Worm (Caenorhabditis elegans) whole organism, mixed stage, embryonic: ENCODE results near the gene F20D6.10.

Experiments
- M03D4.4 ChIP-seq: sonication (generic microtip); optimal IDR thresholded peaks from 2 replicates; lab custom pipeline; 2017; ENCODE audit warnings: mild to moderate bottlenecking, missing genetic modification characterization, missing compliant biosample characterization
- ceh-39 ChIP-seq: fragments of 150-350 bp; optimal IDR thresholded peaks from 2 replicates; lab custom pipeline; 2014; ENCODE audit warnings: missing biosample characterization, missing genetic modification characterization
- ceh-83 ChIP-seq: fragments of 200-800 bp; sonication (Bioruptor generic); optimal IDR thresholded peaks from 2 replicates; lab custom pipeline; 2018; ENCODE audit warnings: mild to moderate bottlenecking, missing genetic modification characterization, missing compliant biosample characterization
- drap-1 ChIP-seq: fragments of 200-800 bp; sonication (Bioruptor generic); optimal IDR thresholded peaks from 3 replicates; lab custom pipeline; 2018; ENCODE audit warnings: mild to moderate bottlenecking, missing genetic modification characterization, missing compliant biosample characterization
- elt-1 ChIP-seq: sonication (generic microtip); optimal IDR thresholded peaks from 2 replicates; lab custom pipeline; 2017; ENCODE audit warnings: missing genetic modification characterization, mild to moderate bottlenecking, missing compliant biosample characterization, antibody characterized with exemption, moderate library complexity, borderline replicate concordance; ENCODE audit not compliant: insufficient read depth
- lin-13 ChIP-seq: fragments of 150-350 bp; optimal IDR thresholded peaks from 2 replicates; lab custom pipeline; 2014; ENCODE audit warnings: missing biosample characterization, missing genetic modification characterization
- lin-32 ChIP-seq: fragments of 200-800 bp; sonication (Bioruptor generic); optimal IDR thresholded peaks from 2 replicates; lab custom pipeline; 2018; ENCODE audit warnings: mild to moderate bottlenecking, missing genetic modification characterization, missing compliant biosample characterization
- nhr-12 ChIP-seq: fragments of 150-350 bp; optimal IDR thresholded peaks from 2 replicates; lab custom pipeline; 2014; ENCODE audit warnings: missing biosample characterization, missing genetic modification characterization
- nhr-237 ChIP-seq: fragments of 150-350 bp; optimal IDR thresholded peaks from 2 replicates; lab custom pipeline; 2014; ENCODE audit warnings: missing biosample characterization, missing genetic modification characterization
- nhr-28 ChIP-seq: fragments of 150-350 bp; optimal IDR thresholded peaks from 2 replicates; lab custom pipeline; 2014; ENCODE audit warnings: missing biosample characterization, missing genetic modification characterization
- nhr-76 ChIP-seq: sonication (generic microtip); optimal IDR thresholded peaks from 2 replicates; lab custom pipeline; 2017; ENCODE audit warnings: missing biosample characterization, missing genetic modification characterization
- pha-4 ChIP-seq: fragments of 150-350 bp; optimal IDR thresholded peaks from 2 replicates; lab custom pipeline; 2018; ENCODE audit warnings: missing biosample characterization, missing genetic modification reagents, missing genetic modification characterization
- sem-2 ChIP-seq: fragments of 200-800 bp; sonication (Bioruptor generic); optimal IDR thresholded peaks from 2 replicates; lab custom pipeline; 2018; ENCODE audit warnings: mild to moderate bottlenecking, missing genetic modification characterization, missing compliant biosample characterization
- ztf-11 ChIP-seq: fragments of 150-350 bp; optimal IDR thresholded peaks from 2 replicates; lab custom pipeline; 2014; ENCODE audit warnings: missing biosample characterization, missing genetic modification characterization

- TF ChIP-seq ceh-83 (GFP tag; lab: Kevin White, UChicago) (no peak), lin-32 (GFP tag; lab: Kevin White, UChicago) (no peak), sem-2 (no peak), ceh-39 (tag; lab: Kevin White, UChicago) (no peak), nhr-237 (tag; lab: Kevin White, UChicago) (no peak), ztf-11 (tag; lab: Kevin White, UChicago) (no peak), nhr-76 (tag; lab: Kevin White, UChicago) (no peak), M03D4.4 (tag; lab: Kevin White, UChicago) (no peak), nhr-28 (tag; lab: Kevin White, UChicago) (no peak), nhr-12 (no peak), lin-13 (tag; lab: Kevin White, UChicago) (no peak), pha-4 (tag; lab: Kevin White, UChicago) (no peak), drap-1 (no peak), elt-1 (tag; lab: Kevin White, UChicago) (no peak)
Observed at ce11 chrV:8217661-8218265, 22.0 kb upstream of the F20D6.10 start, which contains the start of gene K07C11.8.
